Worm (Caenorhabditis elegans): ENCODE results near the gene F10E9.2.

Gene F10E9.2

DNA sequence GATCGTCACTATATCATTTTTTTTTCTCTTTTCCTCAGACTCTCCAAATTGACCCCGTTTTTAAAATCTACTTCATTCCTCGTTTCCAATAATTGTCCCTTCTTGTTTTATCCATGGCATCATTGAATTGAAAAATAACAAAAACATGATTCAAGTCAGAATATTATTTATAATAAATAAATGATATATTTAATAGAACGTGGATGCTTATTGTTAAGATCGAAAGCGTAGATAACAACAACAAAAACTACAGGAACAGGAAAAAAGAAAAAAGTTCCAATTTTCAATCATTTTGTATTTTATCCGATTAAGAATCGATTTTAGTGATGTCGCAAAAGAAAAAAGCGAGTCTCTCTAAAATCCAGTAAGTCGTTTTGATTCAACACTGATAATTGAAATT, at the start of gene F10E9.2:
Gene F10E9.2 (plus strand): TSS at position 301 of the 400 bp plus-strand sequence.
- no peak for TF ChIP-seq lin-39 (tag; optimal IDR thresholded peaks at IDR 0.05)
- TF ChIP-seq fkh-2 (tag; optimal IDR thresholded peaks at IDR 0.05): no peak
- TF ChIP-seq elt-1 (tag; optimal IDR thresholded peaks at IDR 0.05): no peak
- TF ChIP-seq egl-27 (tag; optimal IDR thresholded peaks at IDR 0.05): no peak
- no peak for TF ChIP-seq ama-1 (optimal IDR thresholded peaks at IDR 0.05)
- TF ChIP-seq mml-1 (tag; optimal IDR thresholded peaks at IDR 0.05): no peak

DNA sequence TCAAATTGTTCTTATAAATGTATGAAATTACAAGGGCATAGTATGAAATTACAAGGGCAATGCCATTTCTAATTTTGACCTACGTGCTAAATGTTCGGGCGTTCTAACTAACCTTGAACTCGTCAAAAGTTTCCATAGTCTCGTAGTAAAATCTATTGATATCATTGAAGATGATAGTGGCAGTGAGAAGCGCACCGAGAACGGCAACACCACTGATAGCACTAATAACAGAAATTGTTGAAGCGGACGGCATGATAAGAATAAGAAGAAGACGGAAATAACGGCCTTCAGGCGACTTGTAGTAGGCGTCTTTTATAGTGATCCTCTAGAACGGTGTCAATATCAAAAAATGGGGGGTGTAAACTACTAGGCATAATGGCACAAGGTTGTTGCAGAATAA, 49.1 kb upstream of the F10E9.2 start, which contains the start of gene col-91:
Gene col-91 (minus strand): TSS at position 288 of the 400 bp plus-strand sequence.
- TF ChIP-seq elt-3 (tag; optimal IDR thresholded peaks at IDR 0.05): peak in 1 of 3 experiments; percentile 90
- no peak for TF ChIP-seq aly-2 (tag; optimal IDR thresholded peaks at IDR 0.05)
- peak; percentile 78 for TF ChIP-seq nhr-25 (tag; optimal IDR thresholded peaks at IDR 0.05)

ce11 chrIII:8265753-8266152, 46.7 kb upstream of the F10E9.2 start, which contains the start of gene mrps-9:
TSS of gene mrps-9 (plus strand) at chrIII:8266062.
- TF ChIP-seq elt-2 (tag; optimal IDR thresholded peaks at IDR 0.05) (no peak), nfya-1 (tag; optimal IDR thresholded peaks at IDR 0.05; ENCODE audit: insufficient read depth) (peak; percentile 3), lin-15B (tag; optimal IDR thresholded peaks at IDR 0.05) (peak; percentile 51)

- TF ChIP-seq lin-15B (tag; optimal IDR thresholded peaks at IDR 0.05): peak; percentile 71
- TF ChIP-seq aly-2 (tag; optimal IDR thresholded peaks at IDR 0.05): no peak
- peak; percentile 42 for TF ChIP-seq nhr-23 (tag; optimal IDR thresholded peaks at IDR 0.05)
- no peak for TF ChIP-seq tbx-2 (tag; optimal IDR thresholded peaks at IDR 0.05)
- no peak for TF ChIP-seq fkh-10 (GFP tag; optimal IDR thresholded peaks at IDR 0.05)
- TF ChIP-seq nhr-25 (tag; optimal IDR thresholded peaks at IDR 0.05): peak; percentile 9
- no peak for TF ChIP-seq nhr-77 (tag; optimal IDR thresholded peaks at IDR 0.05)
- TF ChIP-seq nfya-1 (tag; optimal IDR thresholded peaks at IDR 0.05; ENCODE audit: insufficient read depth): peak; percentile 51
- no peak for TF ChIP-seq mml-1 (tag; optimal IDR thresholded peaks at IDR 0.05)
- TF ChIP-seq pha-4 (tag; optimal IDR thresholded peaks at IDR 0.05): peak; percentile 61
- TF ChIP-seq unc-39 (tag; optimal IDR thresholded peaks at IDR 0.05): no peak
- peak; percentile 26 for TF ChIP-seq snpc-4 (tag; optimal IDR thresholded peaks at IDR 0.05)
These were observed 44.2 kb upstream of the F10E9.2 start, which contains the start of the genes F09G8.7 and crn-7 for ce11 chrIII:8268296-8268695. TSS of gene F09G8.7 (minus strand) at chrIII:8268355. TSS of gene crn-7 (plus strand) at chrIII:8268531.

DNA sequence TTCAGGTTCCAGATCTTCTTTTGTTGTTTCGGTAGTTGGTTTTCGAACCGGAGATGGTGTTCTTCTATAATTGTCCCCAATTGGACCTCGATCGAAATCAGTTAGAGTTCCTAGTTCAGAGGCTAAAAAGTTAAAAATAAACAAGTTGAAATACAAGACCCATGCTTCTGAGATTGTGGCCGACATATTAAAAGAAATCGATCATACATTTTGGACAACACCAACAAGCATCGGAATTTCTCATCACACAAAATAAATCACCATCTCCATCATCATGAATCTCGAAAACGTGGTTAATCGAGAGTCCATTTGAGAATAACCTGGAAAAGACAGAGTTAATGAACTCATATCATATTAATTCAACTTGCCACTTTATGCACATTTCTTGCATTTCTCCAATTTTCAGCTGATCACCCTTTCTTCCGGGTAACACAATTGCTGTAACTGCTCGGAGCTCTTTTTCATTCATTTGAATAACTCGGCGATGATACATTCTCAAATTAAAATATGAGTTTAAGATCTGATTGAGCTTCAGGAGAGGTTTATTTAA, 40.7 kb upstream of the F10E9.2 start, which contains the start of the genes mps-4 and F09G8.10:
Gene mps-4 (minus strand): TSS at position 101 of the 550 bp plus-strand sequence.
Gene F09G8.10 (minus strand): TSS at position 500 of the 550 bp plus-strand sequence.
- TF ChIP-seq nhr-12 (tag; optimal IDR thresholded peaks at IDR 0.05) (no peak), ztf-4 (tag; optimal IDR thresholded peaks at IDR 0.05) (no peak), nhr-237 (tag; optimal IDR thresholded peaks at IDR 0.05) (no peak), lin-39 (tag; optimal IDR thresholded peaks at IDR 0.05) (no peak), unc-62 (GFP tag; optimal IDR thresholded peaks at IDR 0.05) (no peak), ceh-28 (tag; optimal IDR thresholded peaks at IDR 0.05) (no peak)

ce11 chrIII:8275871-8276270, 36.6 kb upstream of the F10E9.2 start, which contains the start of gene clec-160:
TSS of gene clec-160 (minus strand) at chrIII:8275971.
- TF ChIP-seq pha-4 (tag; optimal IDR thresholded peaks at IDR 0.05) (no peak), elt-2 (tag; optimal IDR thresholded peaks at IDR 0.05) (peak; percentile 6)

DNA sequence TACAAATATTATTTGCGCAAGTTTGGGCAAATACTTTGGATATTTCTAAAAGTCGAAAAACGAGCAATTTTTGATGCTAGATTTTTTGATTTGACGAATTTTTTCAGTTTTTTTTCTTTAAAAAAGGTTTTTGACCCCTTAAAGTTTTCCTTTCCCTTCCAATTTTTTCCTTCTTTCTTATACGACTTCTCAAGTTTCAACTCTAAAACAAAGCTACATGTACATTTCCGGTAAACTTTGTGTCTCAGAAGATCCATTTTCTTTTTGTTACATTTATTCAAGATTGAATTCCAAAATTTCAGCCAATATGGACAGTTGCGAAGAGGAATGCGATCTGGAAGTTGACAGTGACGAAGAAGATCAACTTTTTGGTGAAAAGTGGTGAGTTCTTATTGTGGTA, 33.7 kb upstream of the F10E9.2 start, which contains the start of gene mig-10:
Gene mig-10 (plus strand): TSS at position 301 of the 400 bp plus-strand sequence.
- TF ChIP-seq jun-1 (tag; optimal IDR thresholded peaks at IDR 0.05): no peak
- no peak for TF ChIP-seq fkh-10 (GFP tag; optimal IDR thresholded peaks at IDR 0.05)
- TF ChIP-seq ceh-9 (tag; optimal IDR thresholded peaks at IDR 0.05): no peak
- no peak for TF ChIP-seq hmg-11 (tag; optimal IDR thresholded peaks at IDR 0.05)
- TF ChIP-seq ztf-4 (tag; optimal IDR thresholded peaks at IDR 0.05): no peak
- no peak for TF ChIP-seq R02D3.7 (tag; optimal IDR thresholded peaks at IDR 0.05)
- no peak for TF ChIP-seq nhr-76 (tag; optimal IDR thresholded peaks at IDR 0.05)
- TF ChIP-seq aly-2 (tag; optimal IDR thresholded peaks at IDR 0.05): no peak
- no peak for TF ChIP-seq nhr-77 (tag; optimal IDR thresholded peaks at IDR 0.05)
- no peak for TF ChIP-seq unc-39 (tag; optimal IDR thresholded peaks at IDR 0.05)
- no peak for TF ChIP-seq egl-5 (tag; optimal IDR thresholded peaks at IDR 0.05)
- no peak for TF ChIP-seq fos-1 (tag; optimal IDR thresholded peaks at IDR 0.05)
- TF ChIP-seq nhr-28 (tag; optimal IDR thresholded peaks at IDR 0.05): no peak

Data from whole organism, L3 larva.